Worm (Caenorhabditis elegans): ENCODE data around the gene Y81B9A.1.

Gene Y81B9A.1

ce11 chrX:9228441-9228840, 36.2 kb downstream of the Y81B9A.1 start (continued):
- no peak for TF ChIP-seq fkh-8 (tag; optimal IDR thresholded peaks at IDR 0.05)
- no peak for TF ChIP-seq egl-13 (tag; optimal IDR thresholded peaks at IDR 0.05)
- TF ChIP-seq nhr-76 (tag; optimal IDR thresholded peaks at IDR 0.05): no peak

- no peak for TF ChIP-seq nhr-28 (tag; optimal IDR thresholded peaks at IDR 0.05)
- TF ChIP-seq aly-2 (tag; optimal IDR thresholded peaks at IDR 0.05): no peak
- no peak for TF ChIP-seq sptf-1 (tag; optimal IDR thresholded peaks at IDR 0.05)
- no peak for TF ChIP-seq hlh-4 (tag; optimal IDR thresholded peaks at IDR 0.05)
- no peak for TF ChIP-seq rnt-1 (tag; optimal IDR thresholded peaks at IDR 0.05)
- TF ChIP-seq zag-1 (tag; optimal IDR thresholded peaks at IDR 0.05): no peak
- no peak for TF ChIP-seq C34B4.2 (tag; optimal IDR thresholded peaks at IDR 0.05)
- no peak for TF ChIP-seq vab-15 (tag; optimal IDR thresholded peaks at IDR 0.05)
- no peak for TF ChIP-seq lir-3 (tag; optimal IDR thresholded peaks at IDR 0.05; ENCODE audit: poor library complexity)
- TF ChIP-seq aha-1 (tag; optimal IDR thresholded peaks at IDR 0.05): no peak
- no peak for TF ChIP-seq elt-3 (tag; optimal IDR thresholded peaks at IDR 0.05)
These were observed 38.1 kb downstream of the Y81B9A.1 start for ce11 chrX:9230322-9230721.

- no peak for TF ChIP-seq efl-1 (optimal IDR thresholded peaks at IDR 0.05)
- TF ChIP-seq efl-1 (GFP tag; optimal IDR thresholded peaks at IDR 0.05 in 1 of 2): peak in 1 of 2 experiments; percentile 83
- no peak for TF ChIP-seq ama-1 (optimal IDR thresholded peaks at IDR 0.05)
- TF ChIP-seq C04F5.9 (tag; optimal IDR thresholded peaks at IDR 0.05): no peak
- peak; percentile 22 for TF ChIP-seq elt-2 (tag; optimal IDR thresholded peaks at IDR 0.05)
- no peak for TF ChIP-seq fkh-8 (tag; optimal IDR thresholded peaks at IDR 0.05)
These were observed 39.3 kb downstream of the Y81B9A.1 start for ce11 chrX:9231556-9231955.

- no peak for TF ChIP-seq hlh-4 (tag; optimal IDR thresholded peaks at IDR 0.05)
- TF ChIP-seq lsy-2 (tag; optimal IDR thresholded peaks at IDR 0.05): no peak
- TF ChIP-seq unc-130 (tag; optimal IDR thresholded peaks at IDR 0.05): no peak
- no peak for TF ChIP-seq nhr-90 (tag; optimal IDR thresholded peaks at IDR 0.05; ENCODE audit: poor library complexity)
- TF ChIP-seq nhr-77 (tag; optimal IDR thresholded peaks at IDR 0.05): no peak
- TF ChIP-seq isw-1 (GFP tag; IDR thresholded peaks at IDR 0.05): no peak
- no peak for TF ChIP-seq ets-5 (GFP tag; IDR thresholded peaks at IDR 0.05)
These were observed 39.8 kb downstream of the Y81B9A.1 start, which contains the start of gene vav-1 for ce11 chrX:9232037-9232436. vav-1 (minus strand) TSS chrX:9232137.

ce11 chrX:9233805-9234204, 41.6 kb downstream of the Y81B9A.1 start:
- TF ChIP-seq dsc-1 (tag; optimal IDR thresholded peaks at IDR 0.05): no peak

- TF ChIP-seq ceh-82 (tag; optimal IDR thresholded peaks at IDR 0.05) (no peak), elt-3 (tag; optimal IDR thresholded peaks at IDR 0.05) (no peak), mab-9 (GFP tag; IDR thresholded peaks at IDR 0.05) (no peak), lir-3 (tag; optimal IDR thresholded peaks at IDR 0.05; ENCODE audit: poor library complexity) (no peak), pag-3 (tag; optimal IDR thresholded peaks at IDR 0.05; ENCODE audit: borderline replicate concordance, insufficient read depth) (no peak), unc-86 (tag; optimal IDR thresholded peaks at IDR 0.05) (no peak), ztf-11 (tag; optimal IDR thresholded peaks at IDR 0.05) (no peak), sox-4 (tag; optimal IDR thresholded peaks at IDR 0.05) (no peak), F16B12.6 (tag; optimal IDR thresholded peaks at IDR 0.05) (no peak), swsn-7 (tag; optimal IDR thresholded peaks at IDR 0.05) (no peak), lin-14 (GFP tag; optimal IDR thresholded peaks at IDR 0.05) (no peak), elt-2 (tag; optimal IDR thresholded peaks at IDR 0.05) (no peak), rnt-1 (tag; optimal IDR thresholded peaks at IDR 0.05) (no peak), Y116A8C.19 (tag; optimal IDR thresholded peaks at IDR 0.05; ENCODE audit: borderline replicate concordance) (no peak)
These were observed 42.3 kb downstream of the Y81B9A.1 start, which contains the start of gene col-175 for ce11 chrX:9234518-9234917. col-175 (minus strand) TSS chrX:9234618.

Data from whole organism, L1 larva.